Fruit fly (Drosophila melanogaster): ENCODE data around the gene Cap-D2.
A peak's percentile ranks its signal among the peaks of the same experiment; 100 is the strongest.

Cap-D2 gene

dm6 chr3R:29675333-29675732 is at the start of gene Cap-D2, which contains the start of gene Bub3 (continued):
- TF ChIP-seq Lpt (GFP tag; optimal IDR thresholded peaks at IDR 0.05) (peak; percentile 54), eg (GFP tag; IDR thresholded peaks at IDR 0.05) (peak; percentile 75; the same call in 2 of the 3 replicates), lz (GFP tag; optimal IDR thresholded peaks at IDR 0.05) (peak; percentile 74), fkh (GFP tag; optimal IDR thresholded peaks at IDR 0.05) (no peak), CG11762 (GFP tag; optimal IDR thresholded peaks at IDR 0.05; ENCODE audit: insufficient read depth) (peak; percentile 21), net (GFP tag; optimal IDR thresholded peaks at IDR 0.05) (peak; percentile 44), CG6808 (GFP tag; optimal IDR thresholded peaks at IDR 0.05) (no peak)

dm6 chr3R:29625883-29626282 is 49.6 kb upstream of the Cap-D2 start:
- peak; percentile 40 for TF ChIP-seq CG10669 (GFP tag; optimal IDR thresholded peaks at IDR 0.05)
- TF ChIP-seq CG11762 (GFP tag; optimal IDR thresholded peaks at IDR 0.05; ENCODE audit: insufficient read depth): no peak
- peak; percentile 34 for TF ChIP-seq Ets96B (tag; optimal IDR thresholded peaks at IDR 0.05)
- no peak for TF ChIP-seq esn (GFP tag; optimal IDR thresholded peaks at IDR 0.05)
- TF ChIP-seq Gug (GFP tag; IDR thresholded peaks at IDR 0.05): peak; percentile 27; the same call in 1 of the 2 replicates
- TF ChIP-seq CG8632 (GFP tag; optimal IDR thresholded peaks at IDR 0.05): peak; percentile 16
- peak; percentile 27 for TF ChIP-seq CG1621 (tag; optimal IDR thresholded peaks at IDR 0.05)
- peak; percentile 30 for TF ChIP-seq CG10631 (GFP tag; optimal IDR thresholded peaks at IDR 0.05)
- peak; percentile 52; the same call in 2 of the 3 replicates for TF ChIP-seq CG6163 (GFP tag; IDR thresholded peaks at IDR 0.05)
- no peak for TF ChIP-seq Blimp-1 (GFP tag; optimal IDR thresholded peaks at IDR 0.05)
- TF ChIP-seq dac (GFP tag; optimal IDR thresholded peaks at IDR 0.05): no peak
- TF ChIP-seq Ets21C (GFP tag; optimal IDR thresholded peaks at IDR 0.05): no peak
- peak; percentile 31 for TF ChIP-seq Sox14 (GFP tag; optimal IDR thresholded peaks at IDR 0.05)
- TF ChIP-seq CG11294 (GFP tag; IDR thresholded peaks at IDR 0.05): 0 out of 2 replicates have a peak, but pooled peaks have one; percentile 17
- peak; percentile 28 for TF ChIP-seq acj6 (GFP tag; optimal IDR thresholded peaks at IDR 0.05)
- TF ChIP-seq OdsH (GFP tag; optimal IDR thresholded peaks at IDR 0.05): peak; percentile 22
- TF ChIP-seq topi (GFP tag; optimal IDR thresholded peaks at IDR 0.05): peak; percentile 23
- TF ChIP-seq CG6276 (GFP tag; optimal IDR thresholded peaks at IDR 0.05): no peak
- peak; percentile 17 for TF ChIP-seq achi (GFP tag; optimal IDR thresholded peaks at IDR 0.05)
- TF ChIP-seq dsx (GFP tag; optimal IDR thresholded peaks at IDR 0.05; ENCODE audit: poor library complexity, severe bottlenecking): peak; percentile 22
- peak; percentile 13 for TF ChIP-seq Met (GFP tag; optimal IDR thresholded peaks at IDR 0.05)
- peak; percentile 24 for TF ChIP-seq Eip75B (GFP tag; optimal IDR thresholded peaks at IDR 0.05)
- peak; percentile 49 for TF ChIP-seq CG31627 (GFP tag; optimal IDR thresholded peaks at IDR 0.05)
- TF ChIP-seq Hr39 (GFP tag; optimal IDR thresholded peaks at IDR 0.05): peak; percentile 27
- peak; percentile 26 for TF ChIP-seq Smox (GFP tag; optimal IDR thresholded peaks at IDR 0.05)
- peak; percentile 16 for TF ChIP-seq CG34406 (GFP tag; optimal IDR thresholded peaks at IDR 0.05)
- peak; percentile 19 for TF ChIP-seq svp (GFP tag)
- TF ChIP-seq eg (GFP tag; IDR thresholded peaks at IDR 0.05): 0 out of 3 replicates have a peak, but pooled peaks have one; percentile 36
- peak; percentile 28 for TF ChIP-seq lz (GFP tag; optimal IDR thresholded peaks at IDR 0.05)
- TF ChIP-seq CG32006 (GFP tag; optimal IDR thresholded peaks at IDR 0.05): peak; percentile 12
- no peak for TF ChIP-seq CG9139 (GFP tag; optimal IDR thresholded peaks at IDR 0.05)
- TF ChIP-seq pdm3 (GFP tag; optimal IDR thresholded peaks at IDR 0.05): peak; percentile 32
- peak; percentile 25 for TF ChIP-seq spab (GFP tag; optimal IDR thresholded peaks at IDR 0.05)
- peak; percentile 13 for TF ChIP-seq CG3919 (GFP tag; optimal IDR thresholded peaks at IDR 0.05)
- no peak for TF ChIP-seq CG6854 (GFP tag; optimal IDR thresholded peaks at IDR 0.05)
- TF ChIP-seq cyc (GFP tag; optimal IDR thresholded peaks at IDR 0.05): peak; percentile 14
- no peak for TF ChIP-seq Hr38 (GFP tag; optimal IDR thresholded peaks at IDR 0.05)
- TF ChIP-seq ss (GFP tag; optimal IDR thresholded peaks at IDR 0.05): no peak
- TF ChIP-seq fd85E (GFP tag; optimal IDR thresholded peaks at IDR 0.05): no peak
- TF ChIP-seq Eip78C (GFP tag): peak; percentile 55
- TF ChIP-seq Sox102F (GFP tag; optimal IDR thresholded peaks at IDR 0.05): peak; percentile 23
- TF ChIP-seq Eip93F (GFP tag; optimal IDR thresholded peaks at IDR 0.05): no peak
- TF ChIP-seq Hr4 (GFP tag; optimal IDR thresholded peaks at IDR 0.05): peak; percentile 19
